Fruit fly (Drosophila melanogaster): ENCODE results near the gene CG34049.

Gene CG34049

dm6 chr2L:2290638-2291037, 25.5 kb upstream of the CG34049 start, which contains the start of gene robl22E:
robl22E (minus strand) TSS chr2L:2290738.
- TF ChIP-seq Hr83 (GFP tag; optimal IDR thresholded peaks at IDR 0.05; ENCODE audit: poor library complexity, severe bottlenecking) = no peak
- no peak for TF ChIP-seq tai (GFP tag; optimal IDR thresholded peaks at IDR 0.05)
- TF ChIP-seq Dfd (GFP tag; optimal IDR thresholded peaks at IDR 0.05) = no peak
- no peak for TF ChIP-seq psq (GFP tag; optimal IDR thresholded peaks at IDR 0.05)
- TF ChIP-seq foxo (GFP tag; optimal IDR thresholded peaks at IDR 0.05) = no peak
- no peak for TF ChIP-seq CrebA (GFP tag; optimal IDR thresholded peaks at IDR 0.05; ENCODE audit: borderline replicate concordance)
- TF ChIP-seq Hnf4 (GFP tag; optimal IDR thresholded peaks at IDR 0.05) = no peak
- TF ChIP-seq OdsH (GFP tag; optimal IDR thresholded peaks at IDR 0.05) = no peak
- TF ChIP-seq GATAd (GFP tag; optimal IDR thresholded peaks at IDR 0.05) = no peak
- TF ChIP-seq Mio (GFP tag; optimal IDR thresholded peaks at IDR 0.05) = no peak
- no peak for TF ChIP-seq Jra (GFP tag; optimal IDR thresholded peaks at IDR 0.05)
- TF ChIP-seq lola (GFP tag; optimal IDR thresholded peaks at IDR 0.05) = no peak
- no peak for TF ChIP-seq pan (optimal IDR thresholded peaks at IDR 0.05)
- no peak for TF ChIP-seq usp (GFP tag; optimal IDR thresholded peaks at IDR 0.05)
- no peak for TF ChIP-seq dmrt93B (GFP tag; optimal IDR thresholded peaks at IDR 0.05)
- no peak for TF ChIP-seq HLH106 (tag; optimal IDR thresholded peaks at IDR 0.05)
- no peak for TF ChIP-seq Dif (GFP tag; optimal IDR thresholded peaks at IDR 0.05; ENCODE audit: partially characterized antibody)
- TF ChIP-seq Abd-B (GFP tag; optimal IDR thresholded peaks at IDR 0.05) = no peak

dm6 chr2L:2289316-2289715, 24.2 kb upstream of the CG34049 start, which contains the start of gene CG17237:
CG17237 (minus strand) TSS chr2L:2289416.
- TF ChIP-seq CG32264 (GFP tag; optimal IDR thresholded peaks at IDR 0.05) (no peak), Hnf4 (GFP tag; optimal IDR thresholded peaks at IDR 0.05) (no peak), pan (optimal IDR thresholded peaks at IDR 0.05) (no peak), CrebA (GFP tag; optimal IDR thresholded peaks at IDR 0.05; ENCODE audit: borderline replicate concordance) (no peak), sv (GFP tag; optimal IDR thresholded peaks at IDR 0.05) (no peak)

DNA sequence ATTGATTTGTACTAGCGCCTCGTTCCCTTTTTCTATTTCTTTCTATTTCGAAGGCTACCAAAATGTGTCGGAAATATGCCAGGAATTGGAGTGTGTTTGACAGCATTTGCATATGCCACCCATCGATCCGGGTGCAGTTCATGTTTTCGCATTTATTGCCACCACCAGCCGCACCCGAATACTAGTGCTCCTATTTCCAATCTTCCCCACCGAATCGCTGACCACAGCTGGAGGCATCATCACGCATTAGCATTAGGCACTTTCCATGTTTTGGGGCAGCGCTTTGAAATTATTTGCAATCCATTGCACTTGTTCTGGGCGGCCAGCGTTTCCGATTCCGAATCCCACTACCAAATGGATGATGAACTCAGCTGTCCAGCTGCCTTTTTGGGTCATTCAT, 22.7 kb upstream of the CG34049 start, which contains the start of gene CG42658:
Gene CG42658 (minus strand): TSS at position 101 of the 400 bp plus-strand sequence.
- no peak for TF ChIP-seq ey (GFP tag; optimal IDR thresholded peaks at IDR 0.05)
- TF ChIP-seq dmrt93B (GFP tag; optimal IDR thresholded peaks at IDR 0.05) = no peak
- TF ChIP-seq rgr (GFP tag; optimal IDR thresholded peaks at IDR 0.05) = no peak
- no peak for TF ChIP-seq lola (GFP tag; optimal IDR thresholded peaks at IDR 0.05)
- TF ChIP-seq dl (GFP tag; optimal IDR thresholded peaks at IDR 0.05; ENCODE audit: insufficient read depth in 1 of 2, partially characterized antibody in 2 of 2) = no peak
- TF ChIP-seq Hr83 (GFP tag; optimal IDR thresholded peaks at IDR 0.05; ENCODE audit: poor library complexity, severe bottlenecking) = no peak

dm6 chr2L:2286773-2287172, 21.7 kb upstream of the CG34049 start, which contains the start of gene CG31681:
CG31681 (minus strand) TSS chr2L:2286873.
- TF ChIP-seq HLH106 (tag; optimal IDR thresholded peaks at IDR 0.05) (no peak), Hr78 (GFP tag; optimal IDR thresholded peaks at IDR 0.05) (no peak), h (GFP tag; optimal IDR thresholded peaks at IDR 0.05) (no peak)

- TF ChIP-seq woc (GFP tag; optimal IDR thresholded peaks at IDR 0.05) (no peak), dsf (GFP tag; optimal IDR thresholded peaks at IDR 0.05; ENCODE audit: borderline replicate concordance) (no peak), ey (GFP tag; optimal IDR thresholded peaks at IDR 0.05) (no peak), Sp1 (GFP tag; optimal IDR thresholded peaks at IDR 0.05) (no peak), sv (GFP tag; optimal IDR thresholded peaks at IDR 0.05) (no peak), Hr78 (GFP tag; optimal IDR thresholded peaks at IDR 0.05) (no peak), Mio (GFP tag; optimal IDR thresholded peaks at IDR 0.05) (no peak), GATAd (GFP tag; optimal IDR thresholded peaks at IDR 0.05) (no peak), CG32264 (GFP tag; optimal IDR thresholded peaks at IDR 0.05) (no peak), brk (GFP tag; optimal IDR thresholded peaks at IDR 0.05) (no peak), Abd-B (GFP tag; optimal IDR thresholded peaks at IDR 0.05) (no peak), dl (GFP tag; optimal IDR thresholded peaks at IDR 0.05; ENCODE audit: insufficient read depth in 1 of 2, partially characterized antibody in 2 of 2) (no peak), Vsx2 (GFP tag; optimal IDR thresholded peaks at IDR 0.05; ENCODE audit: partially characterized antibody) (no peak)
Measured at dm6 chr2L:2284863-2285262, 19.7 kb upstream of the CG34049 start, which contains the start of gene CG4271. CG4271 (plus strand) TSS chr2L:2285163.

Measured in whole organism, wandering third instar larva.